Worm (Caenorhabditis elegans): ENCODE results near the gene gpd-1.

gpd-1 gene

ce11 chrII:10374776-10375175 is 19.2 kb upstream of the gpd-1 start:
- no peak for TF ChIP-seq ahr-1 (tag; optimal IDR thresholded peaks at IDR 0.05)
- TF ChIP-seq elt-2 (tag; optimal IDR thresholded peaks at IDR 0.05): no peak
- TF ChIP-seq ceh-48 (tag; optimal IDR thresholded peaks at IDR 0.05): no peak
- no peak for TF ChIP-seq ttx-3 (tag; optimal IDR thresholded peaks at IDR 0.05)
- TF ChIP-seq ceh-22 (tag; optimal IDR thresholded peaks at IDR 0.05): no peak
- TF ChIP-seq pros-1 (tag; optimal IDR thresholded peaks at IDR 0.05): no peak
- no peak for TF ChIP-seq ztf-16 (tag; optimal IDR thresholded peaks at IDR 0.05)
- no peak for TF ChIP-seq tbx-2 (tag; optimal IDR thresholded peaks at IDR 0.05)
- TF ChIP-seq elt-4 (tag; optimal IDR thresholded peaks at IDR 0.05): no peak
- TF ChIP-seq rnt-1 (tag; optimal IDR thresholded peaks at IDR 0.05): no peak
- no peak for TF ChIP-seq sdc-2 (tag; optimal IDR thresholded peaks at IDR 0.05)

- TF ChIP-seq npax-4 (tag; optimal IDR thresholded peaks at IDR 0.05) (no peak), odd-2 (tag; optimal IDR thresholded peaks at IDR 0.05) (no peak), C08G9.2 (tag; optimal IDR thresholded peaks at IDR 0.05) (no peak), pha-2 (tag; optimal IDR thresholded peaks at IDR 0.05) (no peak), dmd-4 (tag; optimal IDR thresholded peaks at IDR 0.05; ENCODE audit: borderline replicate concordance) (no peak), K02D7.2 (tag; optimal IDR thresholded peaks at IDR 0.05) (no peak), dve-1 (tag; optimal IDR thresholded peaks at IDR 0.05) (no peak), F13H6.1 (tag; optimal IDR thresholded peaks at IDR 0.05) (no peak), ztf-16 (tag; optimal IDR thresholded peaks at IDR 0.05) (no peak), nfya-1 (tag; optimal IDR thresholded peaks at IDR 0.05) (no peak), gmeb-2 (tag; optimal IDR thresholded peaks at IDR 0.05) (no peak), lim-6 (tag; optimal IDR thresholded peaks at IDR 0.05) (no peak), ceh-24 (tag; optimal IDR thresholded peaks at IDR 0.05) (no peak), K09A11.1 (tag; optimal IDR thresholded peaks at IDR 0.05; ENCODE audit: insufficient read depth) (no peak), sdc-2 (tag; optimal IDR thresholded peaks at IDR 0.05) (no peak), ceh-48 (tag; optimal IDR thresholded peaks at IDR 0.05) (no peak), unc-3 (GFP tag; conservative IDR thresholded peaks at IDR 0.05) (no peak), unc-3 (tag; optimal IDR thresholded peaks at IDR 0.05) (no peak), unc-42 (tag; optimal IDR thresholded peaks at IDR 0.05) (no peak), fkh-6 (tag; optimal IDR thresholded peaks at IDR 0.05) (no peak)
Observed at ce11 chrII:10377901-10378300, 16.0 kb upstream of the gpd-1 start.

- TF ChIP-seq hlh-6 (tag; optimal IDR thresholded peaks at IDR 0.05) (no peak), K02D7.2 (tag; optimal IDR thresholded peaks at IDR 0.05) (no peak), lim-6 (tag; optimal IDR thresholded peaks at IDR 0.05) (no peak)
Observed at ce11 chrII:10379546-10379945, 14.4 kb upstream of the gpd-1 start.

ce11 chrII:10382247-10382646 is 11.7 kb upstream of the gpd-1 start:
- TF ChIP-seq sox-4 (tag; optimal IDR thresholded peaks at IDR 0.05) (no peak), ttx-3 (tag; optimal IDR thresholded peaks at IDR 0.05) (no peak), ceh-2 (tag; optimal IDR thresholded peaks at IDR 0.05) (peak; percentile 28), syd-9 (tag; optimal IDR thresholded peaks at IDR 0.05) (no peak), hlh-30 (tag; optimal IDR thresholded peaks at IDR 0.05; ENCODE audit: insufficient read depth) (peak; percentile 9), F13H6.1 (tag; optimal IDR thresholded peaks at IDR 0.05) (peak; percentile 24), madf-2 (tag; optimal IDR thresholded peaks at IDR 0.05) (peak; percentile 3), ref-2 (tag; optimal IDR thresholded peaks at IDR 0.05) (peak; percentile 8), hlh-15 (tag; optimal IDR thresholded peaks at IDR 0.05) (no peak), dmd-4 (tag; optimal IDR thresholded peaks at IDR 0.05; ENCODE audit: borderline replicate concordance) (no peak), unc-55 (GFP tag; optimal IDR thresholded peaks at IDR 0.05) (peak; percentile 62), pag-3 (tag; optimal IDR thresholded peaks at IDR 0.05; ENCODE audit: borderline replicate concordance) (no peak), elt-2 (tag; optimal IDR thresholded peaks at IDR 0.05) (no peak), K02D7.2 (tag; optimal IDR thresholded peaks at IDR 0.05) (no peak), ets-4 (tag; optimal IDR thresholded peaks at IDR 0.05) (peak; percentile 11), fkh-6 (tag; optimal IDR thresholded peaks at IDR 0.05) (no peak), ceh-48 (tag; optimal IDR thresholded peaks at IDR 0.05) (no peak), ceh-18 (tag; optimal IDR thresholded peaks at IDR 0.05) (peak; percentile 58), nfya-1 (tag; optimal IDR thresholded peaks at IDR 0.05) (peak; percentile 71), dve-1 (tag; optimal IDR thresholded peaks at IDR 0.05) (peak; percentile 29), ceh-24 (tag; optimal IDR thresholded peaks at IDR 0.05) (no peak), tbx-2 (tag; optimal IDR thresholded peaks at IDR 0.05) (peak; percentile 41), ztf-16 (tag; optimal IDR thresholded peaks at IDR 0.05) (peak; percentile 6), ceh-31 (tag; optimal IDR thresholded peaks at IDR 0.05) (peak; percentile 33), gmeb-2 (tag; optimal IDR thresholded peaks at IDR 0.05) (no peak)
